Worm (Caenorhabditis elegans): Measurements from ENCODE around the gene irld-7.

DNA sequence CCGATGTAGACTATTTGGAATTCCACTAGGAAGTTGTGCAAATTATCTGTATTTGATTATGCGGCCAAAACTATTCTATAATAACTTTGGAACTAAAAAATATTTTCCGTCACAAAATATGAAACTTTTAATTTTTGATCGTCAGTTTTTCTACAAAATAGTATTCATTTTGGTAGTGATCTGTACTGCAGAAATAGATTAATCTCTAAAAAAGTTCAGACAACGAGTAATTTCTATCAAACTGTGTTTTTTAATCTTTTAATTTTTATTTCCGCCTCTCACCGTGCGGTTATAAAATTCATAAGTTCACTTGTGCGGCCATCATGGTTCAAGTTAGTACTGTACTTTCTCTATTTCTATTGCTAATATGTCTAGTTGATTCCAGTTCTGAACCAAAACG is 48.1 kb downstream of the irld-7 start, which contains the start of gene C01B10.7:
- no peak for TF ChIP-seq flt-1 (GFP tag; IDR thresholded peaks at IDR 0.05)
- no peak for TF ChIP-seq B0310.2 (tag; optimal IDR thresholded peaks at IDR 0.05)
- TF ChIP-seq ama-1 (optimal IDR thresholded peaks at IDR 0.05), result no peak
- no peak for TF ChIP-seq hmg-4 (GFP tag; optimal IDR thresholded peaks at IDR 0.05)
- TF ChIP-seq scrt-1 (GFP tag; IDR thresholded peaks at IDR 0.05), result no peak
- no peak for TF ChIP-seq hnd-1 (tag; optimal IDR thresholded peaks at IDR 0.05)
- no peak for TF ChIP-seq aly-1 (tag; optimal IDR thresholded peaks at IDR 0.05)
- no peak for TF ChIP-seq hmbx-1 (tag; optimal IDR thresholded peaks at IDR 0.05)
- no peak for TF ChIP-seq ceh-13 (GFP tag; optimal IDR thresholded peaks at IDR 0.05)

Data from whole organism, early embryonic.